Fruit fly (Drosophila melanogaster): Measurements from ENCODE around the gene Obp18a.
A peak's percentile ranks its signal among the peaks of the same experiment; 100 is the strongest.

Obp18a gene

dm6 chrX:19166152-19166935 lies 30.7 kb upstream of the Obp18a start (continued):
- no peak for TF ChIP-seq CG10321 (GFP tag; IDR thresholded peaks at IDR 0.05)
- no peak for TF ChIP-seq CG18011 (GFP tag; optimal IDR thresholded peaks at IDR 0.05)
- no peak for TF ChIP-seq CG8359 (GFP tag; optimal IDR thresholded peaks at IDR 0.05; ENCODE audit: borderline replicate concordance)
- peak; percentile 3 for TF ChIP-seq CG15601 (tag; optimal IDR thresholded peaks at IDR 0.05)
- TF ChIP-seq Hmx (GFP tag; optimal IDR thresholded peaks at IDR 0.05), result no peak
- TF ChIP-seq unc-4 (GFP tag; IDR thresholded peaks at IDR 0.05; ENCODE audit: partially characterized antibody), result no peak
- TF ChIP-seq esg (GFP tag; conservative IDR thresholded peaks at IDR 0.05), result no peak
- no peak for TF ChIP-seq CG2889 (GFP tag; IDR thresholded peaks at IDR 0.05)
- TF ChIP-seq CG17612 (GFP tag; IDR thresholded peaks at IDR 0.05), result no peak
- peak; percentile 54 for TF ChIP-seq gem (tag; optimal IDR thresholded peaks at IDR 0.05)
- no peak for TF ChIP-seq Vsx1 (GFP tag; optimal IDR thresholded peaks at IDR 0.05)
- peak; percentile 34 for TF ChIP-seq lab (GFP tag; optimal IDR thresholded peaks at IDR 0.05)
- peak; percentile 14 for TF ChIP-seq ATbp (GFP tag; optimal IDR thresholded peaks at IDR 0.05)
- TF ChIP-seq lilli (GFP tag; optimal IDR thresholded peaks at IDR 0.05), result peak; percentile 35
- no peak for TF ChIP-seq CG3995 (GFP tag; optimal IDR thresholded peaks at IDR 0.05)
- no peak for TF ChIP-seq dmrt11E (tag; optimal IDR thresholded peaks at IDR 0.05)
- no peak for TF ChIP-seq Bgb (GFP tag; IDR thresholded peaks at IDR 0.05; ENCODE audit: partially characterized antibody)
- TF ChIP-seq Camta (GFP tag; optimal IDR thresholded peaks at IDR 0.05), result peak; percentile 5
- TF ChIP-seq Oaz (GFP tag; IDR thresholded peaks at IDR 0.05), result 0 out of 2 replicates have a peak, but pooled peaks have one; percentile 32
- TF ChIP-seq CG7556 (GFP tag; optimal IDR thresholded peaks at IDR 0.05), result peak; percentile 58
- no peak for TF ChIP-seq CG7745 (tag; optimal IDR thresholded peaks at IDR 0.05)
- no peak for TF ChIP-seq Dip3 (GFP tag; optimal IDR thresholded peaks at IDR 0.05)
- TF ChIP-seq CG17802 (tag; optimal IDR thresholded peaks at IDR 0.05), result no peak
- no peak for TF ChIP-seq CG13123 (GFP tag; optimal IDR thresholded peaks at IDR 0.05)
- peak; percentile 7 for TF ChIP-seq CG12942 (GFP tag; optimal IDR thresholded peaks at IDR 0.05)
- TF ChIP-seq Sin3A (optimal IDR thresholded peaks at IDR 0.05), result no peak
- no peak for TF ChIP-seq TFAM (GFP tag; optimal IDR thresholded peaks at IDR 0.05)
- peak; percentile 55 for TF ChIP-seq odd (GFP tag; optimal IDR thresholded peaks at IDR 0.05)
- TF ChIP-seq gcm (GFP tag; optimal IDR thresholded peaks at IDR 0.05), result no peak
- TF ChIP-seq CG1792 (GFP tag; optimal IDR thresholded peaks at IDR 0.05), result no peak
- no peak for TF ChIP-seq Stat92E (GFP tag; optimal IDR thresholded peaks at IDR 0.05)
- TF ChIP-seq bcd (GFP tag; optimal IDR thresholded peaks at IDR 0.05), result peak; percentile 51
- no peak for TF ChIP-seq CG8388 (GFP tag; optimal IDR thresholded peaks at IDR 0.05)
- TF ChIP-seq Nf-YA (GFP tag; IDR thresholded peaks at IDR 0.05), result no peak
- no peak for TF ChIP-seq jumu (GFP tag; optimal IDR thresholded peaks at IDR 0.05)
- 0 out of 3 replicates have a peak, but pooled peaks have one; percentile 29 for TF ChIP-seq CG11456 (GFP tag; IDR thresholded peaks at IDR 0.05)
- 0 out of 2 replicates have a peak, but pooled peaks have one; percentile 9 for TF ChIP-seq HLH3B (GFP tag; IDR thresholded peaks at IDR 0.05)
- no peak for TF ChIP-seq CG17186 (GFP tag; optimal IDR thresholded peaks at IDR 0.05)
- no peak for TF ChIP-seq tx (GFP tag; optimal IDR thresholded peaks at IDR 0.05)
- TF ChIP-seq tup (GFP tag; optimal IDR thresholded peaks at IDR 0.05), result no peak
- TF ChIP-seq CG9817 (tag; optimal IDR thresholded peaks at IDR 0.05), result peak; percentile 43
- no peak for TF ChIP-seq maf-S (GFP tag; optimal IDR thresholded peaks at IDR 0.05)
- no peak for TF ChIP-seq CG6254 (GFP tag; optimal IDR thresholded peaks at IDR 0.05)
- TF ChIP-seq CG17568 (GFP tag; optimal IDR thresholded peaks at IDR 0.05), result no peak
- TF ChIP-seq NFAT (GFP tag; IDR thresholded peaks at IDR 0.05), result no peak
- peak; percentile 30; the same call in 1 of the 3 replicates for TF ChIP-seq dysf (GFP tag; IDR thresholded peaks at IDR 0.05)
- TF ChIP-seq CG3065 (GFP tag; optimal IDR thresholded peaks at IDR 0.05), result no peak
- no peak for TF ChIP-seq danr (GFP tag; IDR thresholded peaks at IDR 0.05)
- peak; percentile 44; the same call in 1 of the 2 replicates for TF ChIP-seq slbo (GFP tag; IDR thresholded peaks at IDR 0.05)
